Worm (Caenorhabditis elegans): ENCODE measurements around the gene col-118.

col-118 gene

ce11 chrIV:8881181-8881580 is 33.2 kb downstream of the col-118 start, which contains the start of gene C09G9.8:
Gene C09G9.8, plus strand, starts transcription at chrIV:8881481.
- no peak for TF ChIP-seq ref-2 (tag; optimal IDR thresholded peaks at IDR 0.05)
- TF ChIP-seq hlh-15 (tag; optimal IDR thresholded peaks at IDR 0.05): no peak
- TF ChIP-seq pqm-1 (tag; optimal IDR thresholded peaks at IDR 0.05): no peak
- TF ChIP-seq pat-9 (tag; optimal IDR thresholded peaks at IDR 0.05): no peak
- no peak for TF ChIP-seq madf-2 (tag; optimal IDR thresholded peaks at IDR 0.05)
- TF ChIP-seq hlh-13 (GFP tag; optimal IDR thresholded peaks at IDR 0.05): no peak
- TF ChIP-seq ceh-2 (tag; optimal IDR thresholded peaks at IDR 0.05): no peak
- no peak for TF ChIP-seq sdc-2 (tag; optimal IDR thresholded peaks at IDR 0.05)
- no peak for TF ChIP-seq ttx-3 (tag; optimal IDR thresholded peaks at IDR 0.05)
- no peak for TF ChIP-seq dve-1 (tag; optimal IDR thresholded peaks at IDR 0.05)
- TF ChIP-seq ceh-6 (GFP tag; optimal IDR thresholded peaks at IDR 0.05): no peak
- no peak for TF ChIP-seq pros-1 (tag; optimal IDR thresholded peaks at IDR 0.05)
- no peak for TF ChIP-seq ceh-9 (tag; optimal IDR thresholded peaks at IDR 0.05)
- TF ChIP-seq syd-9 (tag; optimal IDR thresholded peaks at IDR 0.05): no peak
- no peak for TF ChIP-seq elt-4 (tag; optimal IDR thresholded peaks at IDR 0.05)
- TF ChIP-seq K09A11.1 (tag; optimal IDR thresholded peaks at IDR 0.05; ENCODE audit: insufficient read depth): no peak
- TF ChIP-seq hlh-30 (tag; optimal IDR thresholded peaks at IDR 0.05; ENCODE audit: insufficient read depth): no peak
- no peak for TF ChIP-seq unc-86 (tag; optimal IDR thresholded peaks at IDR 0.05)
- TF ChIP-seq Y22D7AL.16 (tag; optimal IDR thresholded peaks at IDR 0.05): no peak

- no peak for TF ChIP-seq ceh-18 (tag; optimal IDR thresholded peaks at IDR 0.05)
- no peak for TF ChIP-seq fkh-10 (GFP tag; optimal IDR thresholded peaks at IDR 0.05)
- TF ChIP-seq tbx-7 (tag; optimal IDR thresholded peaks at IDR 0.05): no peak
- TF ChIP-seq ets-4 (tag; optimal IDR thresholded peaks at IDR 0.05): no peak
- no peak for TF ChIP-seq unc-42 (tag; optimal IDR thresholded peaks at IDR 0.05)
- TF ChIP-seq fax-1 (tag; optimal IDR thresholded peaks at IDR 0.05): no peak
- no peak for TF ChIP-seq F13H6.1 (tag; optimal IDR thresholded peaks at IDR 0.05)
- TF ChIP-seq sox-2 (GFP tag; IDR thresholded peaks at IDR 0.05): no peak
- no peak for TF ChIP-seq ceh-2 (tag; optimal IDR thresholded peaks at IDR 0.05)
- TF ChIP-seq tbx-2 (tag; optimal IDR thresholded peaks at IDR 0.05): no peak
- no peak for TF ChIP-seq pax-1 (tag; optimal IDR thresholded peaks at IDR 0.05)
- no peak for TF ChIP-seq ceh-45 (GFP tag; IDR thresholded peaks at IDR 0.05)
- no peak for TF ChIP-seq K09A11.1 (tag; optimal IDR thresholded peaks at IDR 0.05; ENCODE audit: insufficient read depth)
- no peak for TF ChIP-seq ceh-30 (tag; optimal IDR thresholded peaks at IDR 0.05)
- TF ChIP-seq T23F11.4 (GFP tag; optimal IDR thresholded peaks at IDR 0.05): no peak
- no peak for TF ChIP-seq syd-9 (tag; optimal IDR thresholded peaks at IDR 0.05)
- no peak for TF ChIP-seq pha-4 (tag; optimal IDR thresholded peaks at IDR 0.05)
- TF ChIP-seq elt-4 (tag; optimal IDR thresholded peaks at IDR 0.05): no peak
- no peak for TF ChIP-seq ztf-16 (tag; optimal IDR thresholded peaks at IDR 0.05)
- no peak for TF ChIP-seq K02D7.2 (tag; optimal IDR thresholded peaks at IDR 0.05)
Measured at ce11 chrIV:8886228-8886627, 38.2 kb downstream of the col-118 start, which contains the start of gene C09G9.5. Gene C09G9.5, plus strand, starts transcription at chrIV:8886528.

ce11 chrIV:8888525-8889026 is 40.6 kb downstream of the col-118 start, which contains the start of gene oma-1:
Gene oma-1, plus strand, starts transcription at chrIV:8888976.
- TF ChIP-seq hlh-8 (tag; optimal IDR thresholded peaks at IDR 0.05) (no peak), fkh-6 (tag; optimal IDR thresholded peaks at IDR 0.05) (no peak), ceh-24 (tag; optimal IDR thresholded peaks at IDR 0.05) (no peak), pha-2 (tag; optimal IDR thresholded peaks at IDR 0.05) (no peak), K09A11.1 (tag; optimal IDR thresholded peaks at IDR 0.05; ENCODE audit: insufficient read depth) (no peak), elt-4 (tag; optimal IDR thresholded peaks at IDR 0.05) (no peak), hlh-15 (tag; optimal IDR thresholded peaks at IDR 0.05) (no peak), ztf-16 (tag; optimal IDR thresholded peaks at IDR 0.05) (no peak), pros-1 (tag; optimal IDR thresholded peaks at IDR 0.05) (no peak), lin-11 (tag; optimal IDR thresholded peaks at IDR 0.05) (no peak), gmeb-2 (tag; optimal IDR thresholded peaks at IDR 0.05) (no peak), madf-2 (tag; optimal IDR thresholded peaks at IDR 0.05) (no peak)
